Fruit fly (Drosophila melanogaster): ENCODE measurements around the gene Spt7.

DNA sequence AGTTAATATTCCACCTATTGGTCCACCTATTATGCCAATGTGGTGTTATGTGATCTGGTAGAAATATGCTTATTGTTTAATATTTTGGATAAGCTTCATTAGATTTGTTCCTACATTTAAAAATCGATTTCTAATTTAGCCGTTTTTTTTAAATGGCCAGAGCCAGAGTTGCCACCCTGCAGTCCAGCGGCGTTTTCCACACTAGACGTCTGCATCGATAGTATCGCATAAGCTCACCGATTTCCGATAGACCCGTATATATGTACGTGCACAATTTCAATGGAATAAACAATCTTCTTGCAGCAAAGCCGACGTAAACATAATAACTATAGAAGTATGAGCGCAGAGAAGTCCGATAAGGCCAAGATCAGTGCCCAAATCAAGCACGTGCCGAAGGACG, 8.3 kb upstream of the Spt7 start, which contains the start of gene Taf9:
- TF ChIP-seq rn (GFP tag; IDR thresholded peaks at IDR 0.05): no peak
- TF ChIP-seq Pif1B (GFP tag; optimal IDR thresholded peaks at IDR 0.05): no peak
- TF ChIP-seq CG12605 (GFP tag; IDR thresholded peaks at IDR 0.05): no peak
- TF ChIP-seq Ets98B (GFP tag; IDR thresholded peaks at IDR 0.05): no peak
- no peak for TF ChIP-seq Pif1A (GFP tag; optimal IDR thresholded peaks at IDR 0.05)
- TF ChIP-seq Snoo (tag; optimal IDR thresholded peaks at IDR 0.05): no peak
- TF ChIP-seq CG8159 (tag; optimal IDR thresholded peaks at IDR 0.05): no peak
- TF ChIP-seq fd96Ca (GFP tag; IDR thresholded peaks at IDR 0.05): no peak
- TF ChIP-seq CG15710 (tag; optimal IDR thresholded peaks at IDR 0.05): no peak
- TF ChIP-seq CG14655 (GFP tag; optimal IDR thresholded peaks at IDR 0.05): no peak
